Fruit fly (Drosophila melanogaster) whole organism, embryonic: ENCODE data around the gene UQCR-C1.
A peak's percentile ranks its signal among the peaks of the same experiment; 100 is the strongest.

Experiments used
- Aef1 ChIP-seq: fragments of 200-800 bp; sonication (Bioruptor generic); IDR thresholded peaks from 3 replicates; pipeline ENCODE4 v1.3.6; 2022; ENCODE audit warnings: missing biosample characterization, missing genetic modification characterization
- Atf3 ChIP-seq: fragments of 200-800 bp; sonication (Bioruptor generic); optimal IDR thresholded peaks from 3 replicates; lab custom pipeline; 2016; ENCODE audit warnings: missing biosample characterization, missing genetic modification characterization
- BtbVII ChIP-seq: fragments of 200-800 bp; sonication (Bioruptor generic); optimal IDR thresholded peaks from 3 replicates; lab custom pipeline; 2017; ENCODE audit warnings: missing biosample characterization, mild to moderate bottlenecking, missing genetic modification characterization
- CG10366 ChIP-seq: fragments of 200-800 bp; sonication (Bioruptor generic); IDR thresholded peaks from 2 replicates; pipeline ENCODE4 v1.3.6; 2022; ENCODE audit warnings: missing biosample characterization, missing genetic modification characterization
- CG11695 ChIP-seq: fragments of 200-800 bp; sonication (Bioruptor generic); IDR thresholded peaks from 3 replicates; pipeline ENCODE4 v1.3.6; 2022; ENCODE audit warnings: missing biosample characterization, missing genetic modification characterization
- CG14014 ChIP-seq: fragments of 200-800 bp; sonication (Bioruptor generic); IDR thresholded peaks from 2 replicates; pipeline ENCODE4 v1.3.6; 2022; ENCODE audit warnings: missing biosample characterization, missing genetic modification characterization
- CG14965 ChIP-seq: fragments of 200-800 bp; sonication (Bioruptor generic); optimal IDR thresholded peaks from 2 replicates; lab custom pipeline; 2016; ENCODE audit warnings: missing biosample characterization, missing genetic modification characterization, borderline replicate concordance
- CG1647 ChIP-seq: fragments of 200-800 bp; sonication (Bioruptor generic); optimal IDR thresholded peaks from 3 replicates; lab custom pipeline; 2016; ENCODE audit warnings: missing biosample characterization, missing genetic modification characterization
- CG16779 ChIP-seq: fragments of 200-800 bp; sonication (Bioruptor generic); IDR thresholded peaks from 2 replicates; pipeline ENCODE4 v1.3.6; 2022; ENCODE audit warnings: missing biosample characterization, missing genetic modification characterization
- CG32772 ChIP-seq: fragments of 200-800 bp; sonication (Bioruptor generic); IDR thresholded peaks from 2 replicates; pipeline ENCODE4 v1.3.6; 2022; ENCODE audit warnings: missing biosample characterization, missing genetic modification characterization
- CG43689 ChIP-seq: fragments of 200-800 bp; sonication (Bioruptor generic); IDR thresholded peaks from 2 replicates; pipeline ENCODE4 v1.3.6; 2022; ENCODE audit warnings: missing biosample characterization, missing genetic modification characterization
- CG4404 ChIP-seq: fragments of 200-800 bp; sonication (Bioruptor generic); IDR thresholded peaks from 2 replicates; pipeline ENCODE4 v1.3.6; 2022; ENCODE audit warnings: missing biosample characterization, missing genetic modification characterization
- CG7271 ChIP-seq: fragments of 200-800 bp; sonication (Bioruptor generic); optimal IDR thresholded peaks from 2 replicates; lab custom pipeline; 2018; ENCODE audit warnings: missing biosample characterization, mild to moderate bottlenecking, missing genetic modification characterization, moderate library complexity
- CG7987 ChIP-seq: fragments of 200-800 bp; sonication (Bioruptor generic); optimal IDR thresholded peaks from 2 replicates; lab custom pipeline; 2018; ENCODE audit warnings: missing biosample characterization, mild to moderate bottlenecking, missing genetic modification characterization, moderate library complexity
- CG8281 ChIP-seq: fragments of 200-800 bp; sonication (Bioruptor generic); optimal IDR thresholded peaks from 2 replicates; lab custom pipeline; 2018; ENCODE audit warnings: missing biosample characterization, mild to moderate bottlenecking, missing genetic modification characterization, moderate library complexity
- Camta ChIP-seq: fragments of 200-800 bp; sonication (Bioruptor generic); optimal IDR thresholded peaks from 2 replicates; lab custom pipeline; 2016; ENCODE audit warnings: missing biosample characterization, missing genetic modification characterization
- D ChIP-seq, 2 experiments: fragments of 200-800 bp in 1 of 2; fragments of >200 bp in 1 of 2; sonication (Bioruptor generic) in 1 of 2; optimal IDR thresholded peaks; 2 replicates in 1 of 2; 3 replicates in 1 of 2; lab custom pipeline; 2017; ENCODE audit warnings: mild to moderate bottlenecking in 1 of 2, missing biosample characterization in 1 of 2, missing genetic modification characterization in 1 of 2, missing genetic modification reagents in 1 of 2
- Deaf1 ChIP-seq: fragments of 200-800 bp; optimal IDR thresholded peaks from 3 replicates; lab custom pipeline; 2019; ENCODE audit warnings: missing biosample characterization, mild to moderate bottlenecking, missing genetic modification characterization, moderate library complexity
- Doc3 ChIP-seq: fragments of 200-800 bp; sonication (Bioruptor generic); IDR thresholded peaks from 3 replicates; pipeline ENCODE4 v1.3.6; 2022; ENCODE audit warnings: missing biosample characterization, missing genetic modification characterization; ENCODE audit not compliant: partially characterized antibody
- Fer3 ChIP-seq: fragments of 200-800 bp; sonication (Bioruptor generic); optimal IDR thresholded peaks from 2 replicates; lab custom pipeline; 2018; ENCODE audit warnings: missing biosample characterization, mild to moderate bottlenecking, missing genetic modification characterization, moderate library complexity
- MBD-R2 ChIP-seq: fragments of 200-800 bp; sonication (Bioruptor generic); IDR thresholded peaks from 2 replicates; pipeline ENCODE4 v1.3.6; 2022; ENCODE audit warnings: missing biosample characterization, missing genetic modification characterization
- Myb ChIP-seq: fragments of 200-800 bp; sonication (Bioruptor generic); optimal IDR thresholded peaks from 2 replicates; lab custom pipeline; 2016; ENCODE audit warnings: missing biosample characterization, missing genetic modification characterization
- Nf-YC ChIP-seq: fragments of 200-800 bp; optimal IDR thresholded peaks from 3 replicates; lab custom pipeline; 2019; ENCODE audit warnings: missing biosample characterization, mild to moderate bottlenecking, missing genetic modification characterization, moderate library complexity
- Opbp ChIP-seq: fragments of 200-800 bp; sonication (Bioruptor generic); IDR thresholded peaks from 3 replicates; pipeline ENCODE4 v1.3.6; 2022; ENCODE audit warnings: missing biosample characterization, missing genetic modification characterization; ENCODE audit not compliant: partially characterized antibody
- Ptx1 ChIP-seq: fragments of 200-800 bp; sonication (Bioruptor generic); IDR thresholded peaks from 2 replicates; pipeline ENCODE4 v1.3.6; 2022; ENCODE audit warnings: missing biosample characterization, missing genetic modification characterization
- Rx ChIP-seq: fragments of 200-800 bp; sonication (Bioruptor generic); IDR thresholded peaks from 2 replicates; pipeline ENCODE4 v1.3.6; 2022; ENCODE audit warnings: missing biosample characterization, missing genetic modification characterization
- Xrp1 ChIP-seq: fragments of 200-800 bp; sonication (Bioruptor generic); IDR thresholded peaks from 2 replicates; pipeline ENCODE4 v1.3.6; 2022; ENCODE audit warnings: missing biosample characterization, missing genetic modification characterization
- YL-1 ChIP-seq: fragments of 200-800 bp; sonication (Bioruptor generic); optimal IDR thresholded peaks from 3 replicates; lab custom pipeline; 2017; ENCODE audit warnings: missing biosample characterization, mild to moderate bottlenecking, missing genetic modification characterization
- al ChIP-seq: fragments of 200-800 bp; sonication (Bioruptor generic); IDR thresholded peaks from 2 replicates; pipeline ENCODE4 v1.3.6; 2022; ENCODE audit warnings: missing biosample characterization, missing genetic modification characterization
- az2 ChIP-seq: fragments of 200-800 bp; sonication (Bioruptor generic); optimal IDR thresholded peaks from 3 replicates; lab custom pipeline; 2016; ENCODE audit warnings: missing biosample characterization, missing genetic modification characterization
- br ChIP-seq: fragments of >200 bp; optimal IDR thresholded peaks from 2 replicates; lab custom pipeline; 2017
- caup ChIP-seq: fragments of 200-800 bp; sonication (Bioruptor generic); optimal IDR thresholded peaks from 3 replicates; lab custom pipeline; 2017; ENCODE audit warnings: missing biosample characterization, mild to moderate bottlenecking, missing genetic modification characterization, moderate library complexity; ENCODE audit not compliant: severe bottlenecking
- chif ChIP-seq, 2 experiments: fragments of 200-800 bp; sonication (Bioruptor generic); optimal IDR thresholded peaks; 3 replicates each; lab custom pipeline; 2016; ENCODE audit warnings: missing biosample characterization in 2 of 2, missing genetic modification characterization in 2 of 2
- crc ChIP-seq: fragments of 200-800 bp; sonication (Bioruptor generic); optimal IDR thresholded peaks from 2 replicates; lab custom pipeline; 2016; ENCODE audit warnings: missing biosample characterization, missing genetic modification characterization
- cwo ChIP-seq: fragments of 200-800 bp; sonication (Bioruptor generic); optimal IDR thresholded peaks from 3 replicates; lab custom pipeline; 2017; ENCODE audit warnings: missing biosample characterization, missing genetic modification characterization, mild to moderate bottlenecking, moderate library complexity, missing genetic modification reagents
- dysf ChIP-seq: fragments of 200-800 bp; sonication (Bioruptor generic); IDR thresholded peaks from 3 replicates; pipeline ENCODE4 v1.3.6; 2022; ENCODE audit warnings: missing biosample characterization, missing genetic modification characterization
- en ChIP-seq: fragments of 200-800 bp; sonication (Bioruptor generic); optimal IDR thresholded peaks from 2 replicates; lab custom pipeline; 2016; ENCODE audit warnings: missing biosample characterization, missing genetic modification characterization
- gfzf ChIP-seq: fragments of 200-800 bp; sonication (Bioruptor generic); optimal IDR thresholded peaks from 2 replicates; lab custom pipeline; 2016; ENCODE audit warnings: missing biosample characterization, mild to moderate bottlenecking, missing genetic modification characterization, moderate library complexity
- grau ChIP-seq: fragments of 200-800 bp; optimal IDR thresholded peaks from 3 replicates; lab custom pipeline; 2019; ENCODE audit warnings: missing biosample characterization, mild to moderate bottlenecking, missing genetic modification characterization, moderate library complexity
- jumu ChIP-seq: fragments of 200-800 bp; sonication (Bioruptor generic); optimal IDR thresholded peaks from 3 replicates; lab custom pipeline; 2016; ENCODE audit warnings: missing biosample characterization, missing genetic modification characterization
- maf-S ChIP-seq: fragments of 200-800 bp; sonication (Bioruptor generic); optimal IDR thresholded peaks from 2 replicates; lab custom pipeline; 2016; ENCODE audit warnings: missing biosample characterization, missing genetic modification characterization
- nerfin-1 ChIP-seq: fragments of 200-800 bp; sonication (Bioruptor generic); optimal IDR thresholded peaks from 3 replicates; lab custom pipeline; 2019; ENCODE audit warnings: missing biosample characterization, mild to moderate bottlenecking, missing genetic modification characterization, moderate library complexity
- nerfin-2 ChIP-seq: fragments of 200-800 bp; sonication (Bioruptor generic); IDR thresholded peaks from 2 replicates; pipeline ENCODE4 v1.3.6; 2022; ENCODE audit warnings: missing biosample characterization, missing genetic modification characterization; ENCODE audit not compliant: partially characterized antibody
- p53 ChIP-seq: fragments of 200-800 bp; sonication (Bioruptor generic); optimal IDR thresholded peaks from 2 replicates; lab custom pipeline; 2016; ENCODE audit warnings: missing biosample characterization, missing genetic modification characterization
- rib ChIP-seq: fragments of 200-800 bp; sonication (Bioruptor generic); IDR thresholded peaks from 2 replicates; pipeline ENCODE4 v1.3.6; 2022; ENCODE audit warnings: missing biosample characterization, missing genetic modification characterization
- stwl ChIP-seq: fragments of 200-800 bp; sonication (Bioruptor generic); optimal IDR thresholded peaks from 3 replicates; lab custom pipeline; 2018; ENCODE audit warnings: missing biosample characterization, mild to moderate bottlenecking, missing genetic modification characterization, moderate library complexity
- tio ChIP-seq: fragments of 200-800 bp; sonication (Bioruptor generic); optimal IDR thresholded peaks from 2 replicates; lab custom pipeline; 2017; ENCODE audit warnings: missing biosample characterization, missing genetic modification characterization, inconsistent platforms
- vvl ChIP-seq: fragments of 200-800 bp; sonication (Bioruptor generic); IDR thresholded peaks from 2 replicates; pipeline ENCODE4 v1.3.6; 2022; ENCODE audit warnings: missing biosample characterization, missing genetic modification characterization

UQCR-C1 gene

dm6 chr3R:14893791-14894782 is 4.1 kb downstream of the UQCR-C1 start, which contains the start of gene Dph2 (continued):
- TF ChIP-seq YL-1 = peak; percentile 25
- peak; percentile 6 for TF ChIP-seq Atf3 (GFP tag; lab: Kevin White, UChicago)
- no peak for TF ChIP-seq crc
- TF ChIP-seq Myb (GFP tag; lab: Kevin White, UChicago) = peak; percentile 95
- TF ChIP-seq CG11695 (GFP tag; lab: Robert Waterston, UW) = peak; percentile 86
- TF ChIP-seq vvl (GFP tag; lab: Robert Waterston, UW) = peak; percentile 93
- TF ChIP-seq gfzf (GFP tag; lab: Kevin White, UChicago) = peak; percentile 61
- peak; percentile 74 for TF ChIP-seq al
- TF ChIP-seq dysf = peak; percentile 75; the same call in 2 of the 3 replicates
- peak; percentile 84 for TF ChIP-seq grau (tag; lab: Kevin White, UChicago)
- TF ChIP-seq CG32772 (GFP tag; lab: Robert Waterston, UW) = peak; percentile 75
- no peak for TF ChIP-seq nerfin-2 (GFP tag; lab: Robert Waterston, UW)
- TF ChIP-seq tio (GFP tag; lab: Kevin White, UChicago) = no peak
- TF ChIP-seq en (GFP tag; lab: Kevin White, UChicago) = peak; percentile 26
- TF ChIP-seq CG7271 (tag; lab: Kevin White, UChicago) = peak; percentile 62
- peak in 1 of 2 experiments; percentile 48 for TF ChIP-seq chif (GFP tag; optimal IDR thresholded peaks at IDR 0.05; lab: Kevin White, UChicago)
- TF ChIP-seq stwl (tag; lab: Kevin White, UChicago) = peak; percentile 43
- TF ChIP-seq CG8281 (tag; lab: Kevin White, UChicago) = peak; percentile 25
- peak; percentile 78 for TF ChIP-seq Nf-YC (tag; lab: Kevin White, UChicago)
- peak; percentile 33; the same call in 1 of the 2 replicates for TF ChIP-seq CG4404 (GFP tag; lab: Robert Waterston, UW)
- peak; percentile 84 for TF ChIP-seq Fer3 (tag; lab: Kevin White, UChicago)
- TF ChIP-seq BtbVII (GFP tag; lab: Kevin White, UChicago) = no peak
- TF ChIP-seq jumu = peak; percentile 38
- TF ChIP-seq CG7987 (GFP tag; lab: Kevin White, UChicago) = peak; percentile 91
- TF ChIP-seq br (lab: Kevin White, UChicago) = no peak
- no peak for TF ChIP-seq CG16779 (GFP tag; lab: Robert Waterston, UW)
- peak; percentile 57 for TF ChIP-seq nerfin-1 (tag; lab: Kevin White, UChicago)
- TF ChIP-seq CG10366 (GFP tag; lab: Robert Waterston, UW) = peak; percentile 84
- TF ChIP-seq Ptx1 (GFP tag; lab: Robert Waterston, UW) = peak; percentile 88
- TF ChIP-seq Deaf1 = no peak
- TF ChIP-seq CG14965 = no peak
- peak; percentile 68 for TF ChIP-seq CG43689 (GFP tag; lab: Robert Waterston, UW)
- TF ChIP-seq Aef1 (GFP tag; lab: Robert Waterston, UW) = peak; percentile 83
- TF ChIP-seq CG14014 (GFP tag; lab: Robert Waterston, UW) = peak; percentile 71
- TF ChIP-seq Camta (GFP tag; lab: Kevin White, UChicago) = peak; percentile 3
- no peak for TF ChIP-seq Opbp (GFP tag; lab: Robert Waterston, UW)
- TF ChIP-seq p53 = peak; percentile 14
- peak; percentile 53; the same call in 1 of the 2 replicates for TF ChIP-seq rib
- TF ChIP-seq az2 (GFP tag; lab: Kevin White, UChicago) = peak; percentile 47
- TF ChIP-seq D (optimal IDR thresholded peaks at IDR 0.05; lab: Kevin White, UChicago) = no peak
- TF ChIP-seq D (GFP tag; optimal IDR thresholded peaks at IDR 0.05; lab: Kevin White, UChicago) = peak; percentile 21
- peak; percentile 83 for TF ChIP-seq Xrp1 (GFP tag; lab: Robert Waterston, UW)
- peak; percentile 32 for TF ChIP-seq caup (GFP tag; lab: Kevin White, UChicago)
- TF ChIP-seq Doc3 (GFP tag; lab: Robert Waterston, UW) = no peak
- TF ChIP-seq CG1647 (GFP tag; lab: Kevin White, UChicago) = no peak
- peak; percentile 45; the same call in 1 of the 2 replicates for TF ChIP-seq Rx (GFP tag; lab: Robert Waterston, UW)
- TF ChIP-seq maf-S (GFP tag; lab: Kevin White, UChicago) = peak; percentile 14
- peak; percentile 67 for TF ChIP-seq MBD-R2 (GFP tag; lab: Robert Waterston, UW)
- peak; percentile 59 for TF ChIP-seq cwo (GFP tag; lab: Kevin White, UChicago)
